Fruit fly (Drosophila melanogaster) whole organism, embryonic: ENCODE measurements around the gene bero.

Experiments used
- BEAF-32 ChIP-seq: fragments of 200-800 bp; sonication (Bioruptor generic); optimal IDR thresholded peaks from 3 replicates; lab custom pipeline; 2017; ENCODE audit warnings: missing biosample characterization, missing genetic modification characterization, mild to moderate bottlenecking, moderate library complexity, missing genetic modification reagents
- BtbVII ChIP-seq: fragments of 200-800 bp; sonication (Bioruptor generic); optimal IDR thresholded peaks from 3 replicates; lab custom pipeline; 2017; ENCODE audit warnings: missing biosample characterization, mild to moderate bottlenecking, missing genetic modification characterization
- C15 ChIP-seq: fragments of 200-800 bp; sonication (Bioruptor generic); IDR thresholded peaks from 3 replicates; pipeline ENCODE4 v1.3.6; 2022; ENCODE audit warnings: missing biosample characterization, missing genetic modification characterization
- CG10321 ChIP-seq: fragments of 200-800 bp; sonication (Bioruptor generic); IDR thresholded peaks from 2 replicates; pipeline ENCODE4 v1.3.6; 2022; ENCODE audit warnings: missing biosample characterization, missing genetic modification characterization
- CG11696 ChIP-seq: fragments of 200-800 bp; sonication (Bioruptor generic); IDR thresholded peaks from 2 replicates; pipeline ENCODE4 v1.3.6; 2022; ENCODE audit warnings: missing biosample characterization, missing genetic modification characterization
- CG12391 ChIP-seq: fragments of 200-800 bp; sonication (Bioruptor generic); optimal IDR thresholded peaks from 3 replicates; lab custom pipeline; 2018; ENCODE audit warnings: missing biosample characterization, mild to moderate bottlenecking, missing genetic modification characterization, moderate library complexity
- CG13287 ChIP-seq: fragments of 200-800 bp; sonication (Bioruptor generic); IDR thresholded peaks from 2 replicates; pipeline ENCODE4 v1.3.6; 2022; ENCODE audit warnings: missing biosample characterization, missing genetic modification characterization; ENCODE audit not compliant: partially characterized antibody
- CG15269 ChIP-seq: fragments of 200-800 bp; sonication (Bioruptor generic); optimal IDR thresholded peaks from 2 replicates; lab custom pipeline; 2018; ENCODE audit warnings: missing biosample characterization, mild to moderate bottlenecking, missing genetic modification characterization, moderate library complexity
- CG15514 ChIP-seq: fragments of 200-800 bp; sonication (Bioruptor generic); optimal IDR thresholded peaks from 3 replicates; lab custom pipeline; 2017; ENCODE audit warnings: missing biosample characterization, missing genetic modification characterization, mild to moderate bottlenecking, moderate library complexity, missing genetic modification reagents
- CG15601 ChIP-seq: fragments of 200-800 bp; sonication (Bioruptor generic); optimal IDR thresholded peaks from 3 replicates; lab custom pipeline; 2019; ENCODE audit warnings: missing biosample characterization, mild to moderate bottlenecking, missing genetic modification characterization, moderate library complexity
- CG2120 ChIP-seq: fragments of 200-800 bp; sonication (Bioruptor generic); optimal IDR thresholded peaks from 3 replicates; lab custom pipeline; 2016; ENCODE audit warnings: missing biosample characterization, missing genetic modification characterization
- CG2199 ChIP-seq: fragments of 200-800 bp; sonication (Bioruptor generic); IDR thresholded peaks from 3 replicates; pipeline ENCODE4 v1.3.6; 2022; ENCODE audit warnings: missing biosample characterization, missing genetic modification characterization
- CG2678 ChIP-seq: fragments of 200-800 bp; sonication (Bioruptor generic); optimal IDR thresholded peaks from 3 replicates; lab custom pipeline; 2019; ENCODE audit warnings: missing biosample characterization, mild to moderate bottlenecking, missing genetic modification characterization, moderate library complexity
- CG2889 ChIP-seq: fragments of 200-800 bp; sonication (Bioruptor generic); IDR thresholded peaks from 3 replicates; pipeline ENCODE4 v1.3.6; 2022; ENCODE audit warnings: missing biosample characterization, missing genetic modification characterization
- CG3163 ChIP-seq: fragments of 200-800 bp; sonication (Bioruptor generic); optimal IDR thresholded peaks from 3 replicates; lab custom pipeline; 2016; ENCODE audit warnings: missing biosample characterization, missing genetic modification characterization
- CG32532 ChIP-seq: fragments of 200-800 bp; sonication (Bioruptor generic); IDR thresholded peaks from 2 replicates; pipeline ENCODE4 v1.3.6; 2022; ENCODE audit warnings: missing biosample characterization, missing genetic modification characterization
- CG34224 ChIP-seq: fragments of 200-800 bp; sonication (Bioruptor generic); IDR thresholded peaks from 3 replicates; pipeline ENCODE4 v1.3.6; 2022; ENCODE audit warnings: missing biosample characterization, missing genetic modification characterization; ENCODE audit not compliant: partially characterized antibody
- CG34376 ChIP-seq: fragments of 200-800 bp; sonication (Bioruptor generic); optimal IDR thresholded peaks from 2 replicates; lab custom pipeline; 2018; ENCODE audit warnings: missing biosample characterization, mild to moderate bottlenecking, missing genetic modification characterization
- CG7839 ChIP-seq: fragments of 200-800 bp; sonication (Bioruptor generic); optimal IDR thresholded peaks from 3 replicates; lab custom pipeline; 2018; ENCODE audit warnings: missing biosample characterization, mild to moderate bottlenecking, missing genetic modification characterization, moderate library complexity
- CTCF ChIP-seq: fragments of 200-800 bp; sonication (Bioruptor generic); optimal IDR thresholded peaks from 2 replicates; lab custom pipeline; 2017; ENCODE audit warnings: missing biosample characterization, mild to moderate bottlenecking, missing genetic modification characterization, moderate library complexity
- D19A ChIP-seq: fragments of 200-800 bp; optimal IDR thresholded peaks from 3 replicates; lab custom pipeline; 2019; ENCODE audit warnings: missing biosample characterization, mild to moderate bottlenecking, missing genetic modification characterization, moderate library complexity
- Ets97D ChIP-seq: fragments of 200-800 bp; sonication (Bioruptor generic); optimal IDR thresholded peaks from 3 replicates; lab custom pipeline; 2016; ENCODE audit warnings: missing biosample characterization, missing genetic modification characterization
- HmgZ ChIP-seq: fragments of 200-800 bp; sonication (Bioruptor generic); optimal IDR thresholded peaks from 2 replicates; lab custom pipeline; 2018; ENCODE audit warnings: missing biosample characterization, mild to moderate bottlenecking, missing genetic modification characterization
- Hmr ChIP-seq: fragments of 200-800 bp; sonication (Bioruptor generic); optimal IDR thresholded peaks from 3 replicates; lab custom pipeline; 2017; ENCODE audit warnings: mild to moderate bottlenecking, missing biosample characterization, missing genetic modification reagents, missing genetic modification characterization
- Jarid2 ChIP-seq: fragments of 200-800 bp; sonication (Bioruptor generic); optimal IDR thresholded peaks from 3 replicates; lab custom pipeline; 2017; ENCODE audit warnings: mild to moderate bottlenecking, missing biosample characterization, missing genetic modification reagents, missing genetic modification characterization
- MBD-R2 ChIP-seq: fragments of 200-800 bp; sonication (Bioruptor generic); IDR thresholded peaks from 2 replicates; pipeline ENCODE4 v1.3.6; 2022; ENCODE audit warnings: missing biosample characterization, missing genetic modification characterization
- Mes4 ChIP-seq: fragments of 200-800 bp; sonication (Bioruptor generic); optimal IDR thresholded peaks from 2 replicates; lab custom pipeline; 2016; ENCODE audit warnings: missing biosample characterization, missing genetic modification characterization
- Nf-YC ChIP-seq: fragments of 200-800 bp; optimal IDR thresholded peaks from 3 replicates; lab custom pipeline; 2019; ENCODE audit warnings: missing biosample characterization, mild to moderate bottlenecking, missing genetic modification characterization, moderate library complexity
- Pdp1 ChIP-seq, 2 experiments: fragments of 200-800 bp; sonication (Bioruptor generic); optimal IDR thresholded peaks; 3 replicates each; lab custom pipeline; 2016; ENCODE audit warnings: missing biosample characterization in 2 of 2, missing genetic modification characterization in 2 of 2, mild to moderate bottlenecking in 1 of 2, moderate library complexity in 1 of 2
- Rfx ChIP-seq: fragments of 200-800 bp; sonication (Bioruptor generic); IDR thresholded peaks from 2 replicates; pipeline ENCODE4 v1.3.6; 2022; ENCODE audit warnings: missing biosample characterization, missing genetic modification characterization
- Trl ChIP-seq, 3 experiments: fragments of >200 bp in 2 of 3; fragments of 200-800 bp in 1 of 3; sonication (Bioruptor generic) in 1 of 3; optimal IDR thresholded peaks; 2 replicates in 1 of 3; 3 replicates in 2 of 3; lab custom pipeline; 2016 to 2017; ENCODE audit warnings: missing biosample characterization in 1 of 3, missing genetic modification characterization in 1 of 3
- Xrp1 ChIP-seq: fragments of 200-800 bp; sonication (Bioruptor generic); IDR thresholded peaks from 2 replicates; pipeline ENCODE4 v1.3.6; 2022; ENCODE audit warnings: missing biosample characterization, missing genetic modification characterization
- bigmax ChIP-seq: fragments of 200-800 bp; sonication (Bioruptor generic); optimal IDR thresholded peaks from 2 replicates; lab custom pipeline; 2018; ENCODE audit warnings: missing biosample characterization, mild to moderate bottlenecking, missing genetic modification characterization
- chinmo ChIP-seq: fragments of 200-800 bp; sonication (Bioruptor generic); IDR thresholded peaks from 4 replicates; pipeline ENCODE4 v1.3.6; 2022; ENCODE audit warnings: missing biosample characterization, missing genetic modification characterization; ENCODE audit not compliant: partially characterized antibody
- ci ChIP-seq: fragments of 200-800 bp; sonication (Bioruptor generic); IDR thresholded peaks from 3 replicates; pipeline ENCODE4 v1.3.6; 2022; ENCODE audit warnings: missing biosample characterization, missing genetic modification characterization
- dan ChIP-seq: fragments of 200-800 bp; sonication (Bioruptor generic); IDR thresholded peaks from 2 replicates; pipeline ENCODE4 v1.3.6; 2022; ENCODE audit warnings: missing biosample characterization, missing genetic modification characterization
- exex ChIP-seq: fragments of 200-800 bp; sonication (Bioruptor generic); optimal IDR thresholded peaks from 4 replicates; lab custom pipeline; 2018; ENCODE audit warnings: missing biosample characterization, mild to moderate bottlenecking, missing genetic modification characterization, moderate library complexity
- fd3F ChIP-seq: fragments of 200-800 bp; sonication (Bioruptor generic); optimal IDR thresholded peaks from 2 replicates; lab custom pipeline; 2018; ENCODE audit warnings: missing biosample characterization, mild to moderate bottlenecking, missing genetic modification characterization, moderate library complexity
- ftz-f1 ChIP-seq: fragments of 200-800 bp; sonication (Bioruptor generic); optimal IDR thresholded peaks from 2 replicates; lab custom pipeline; 2016; ENCODE audit warnings: missing biosample characterization, missing genetic modification characterization
- gcm2 ChIP-seq: fragments of 200-800 bp; sonication (Bioruptor generic); optimal IDR thresholded peaks from 2 replicates; lab custom pipeline; 2016; ENCODE audit warnings: missing biosample characterization, missing genetic modification characterization
- gfzf ChIP-seq: fragments of 200-800 bp; sonication (Bioruptor generic); optimal IDR thresholded peaks from 2 replicates; lab custom pipeline; 2016; ENCODE audit warnings: missing biosample characterization, mild to moderate bottlenecking, missing genetic modification characterization, moderate library complexity
- peb ChIP-seq: fragments of 200-800 bp; sonication (Bioruptor generic); IDR thresholded peaks from 2 replicates; pipeline ENCODE4 v1.3.6; 2022; ENCODE audit warnings: missing biosample characterization, missing genetic modification characterization
- phol ChIP-seq: fragments of 200-800 bp; sonication (Bioruptor generic); optimal IDR thresholded peaks from 3 replicates; lab custom pipeline; 2018; ENCODE audit warnings: missing biosample characterization, mild to moderate bottlenecking, missing genetic modification characterization, moderate library complexity
- pita ChIP-seq: fragments of 200-800 bp; sonication (Bioruptor generic); optimal IDR thresholded peaks from 2 replicates; lab custom pipeline; 2017; ENCODE audit warnings: missing biosample characterization, mild to moderate bottlenecking, missing genetic modification characterization
- pum ChIP-seq: fragments of 200-800 bp; sonication (Bioruptor generic); optimal IDR thresholded peaks from 2 replicates; lab custom pipeline; 2016; ENCODE audit warnings: missing biosample characterization, missing genetic modification characterization
- sens ChIP-seq: fragments of 200-800 bp; sonication (Bioruptor generic); peaks from one replicate; lab custom pipeline; 2016; ENCODE audit warnings: missing biosample characterization, missing genetic modification characterization
- shn ChIP-seq: fragments of 200-800 bp; sonication (Bioruptor generic); optimal IDR thresholded peaks from 3 replicates; lab custom pipeline; 2016; ENCODE audit warnings: missing biosample characterization, missing genetic modification characterization
- stwl ChIP-seq: fragments of 200-800 bp; sonication (Bioruptor generic); optimal IDR thresholded peaks from 3 replicates; lab custom pipeline; 2018; ENCODE audit warnings: missing biosample characterization, mild to moderate bottlenecking, missing genetic modification characterization, moderate library complexity
- sug ChIP-seq: fragments of 200-800 bp; optimal IDR thresholded peaks from 2 replicates; lab custom pipeline; 2019; ENCODE audit warnings: missing biosample characterization, mild to moderate bottlenecking, missing genetic modification characterization, moderate library complexity
- ttk ChIP-seq: fragments of 200-800 bp; sonication (Bioruptor generic); IDR thresholded peaks from 2 replicates; pipeline ENCODE4 v2.1.2; 2022; ENCODE audit warnings: missing biosample characterization, missing genetic modification characterization
- vvl ChIP-seq: fragments of 200-800 bp; sonication (Bioruptor generic); IDR thresholded peaks from 2 replicates; pipeline ENCODE4 v1.3.6; 2022; ENCODE audit warnings: missing biosample characterization, missing genetic modification characterization

bero gene

dm6 chr2L:20831060-20831459, 27.4 kb upstream of the bero start, which contains the start of gene CG31674 (continued):
- TF ChIP-seq CG15601 (tag; lab: Kevin White, UChicago) (peak; percentile 6), CG2678 (peak; percentile 31), D19A (peak; percentile 81), BtbVII (peak; percentile 11), CG15269 (tag; lab: Kevin White, UChicago) (peak; percentile 22), Xrp1 (GFP tag; lab: Robert Waterston, UW) (no peak), Pdp1 (GFP tag; optimal IDR thresholded peaks at IDR 0.05; lab: Kevin White, UChicago) (peak in 1 of 2 experiments; percentile 62), pum (GFP tag; lab: Kevin White, UChicago) (no peak), vvl (GFP tag; lab: Robert Waterston, UW) (peak; percentile 51), exex (tag; lab: Kevin White, UChicago) (peak; percentile 79), Mes4 (GFP tag; lab: Kevin White, UChicago) (no peak), CG34376 (GFP tag; lab: Kevin White, UChicago) (peak; percentile 61), CG32532 (GFP tag; lab: Robert Waterston, UW) (peak; percentile 23; the same call in 1 of the 2 replicates), chinmo (GFP tag; lab: Robert Waterston, UW) (peak; percentile 94; the same call in 2 of the 4 replicates), ci (no peak), bigmax (GFP tag; lab: Kevin White, UChicago) (peak; percentile 5), CG34224 (peak; percentile 32; the same call in 1 of the 3 replicates), ftz-f1 (no peak), CG2120 (GFP tag; lab: Kevin White, UChicago) (peak; percentile 0), HmgZ (tag; lab: Kevin White, UChicago) (peak; percentile 42), CG13287 (GFP tag; lab: Robert Waterston, UW) (peak; percentile 53; the same call in 1 of the 2 replicates), Jarid2 (GFP tag; lab: Kevin White, UChicago) (peak; percentile 51), Nf-YC (tag; lab: Kevin White, UChicago) (peak; percentile 31), sens (peak; percentile 28), MBD-R2 (GFP tag; lab: Robert Waterston, UW) (no peak), CG3163 (GFP tag; lab: Kevin White, UChicago) (peak; percentile 96), CG15514 (peak; percentile 11), CG7839 (tag; lab: Kevin White, UChicago) (peak; percentile 20), CG11696 (GFP tag; lab: Robert Waterston, UW) (peak; percentile 33; the same call in 1 of the 2 replicates), BEAF-32 (GFP tag; lab: Kevin White, UChicago) (no peak), Trl (optimal IDR thresholded peaks at IDR 0.05; lab: Kevin White, UChicago) (peak; percentile 47 to 81), Trl (GFP tag; optimal IDR thresholded peaks at IDR 0.05; lab: Kevin White, UChicago) (no peak), CG2199 (GFP tag; lab: Robert Waterston, UW) (peak; percentile 64; the same call in 1 of the 3 replicates)

dm6 chr2L:20835501-20835900, 23.0 kb upstream of the bero start, which contains the start of gene Oseg5:
Oseg5 (minus strand) TSS chr2L:20835840.
- TF ChIP-seq CG2199 (GFP tag; lab: Robert Waterston, UW) (0 out of 3 replicates have a peak, but pooled peaks have one; percentile 51), vvl (GFP tag; lab: Robert Waterston, UW) (0 out of 2 replicates have a peak, but pooled peaks have one; percentile 20), gfzf (GFP tag; lab: Kevin White, UChicago) (peak; percentile 47), Ets97D (peak; percentile 30), gcm2 (GFP tag; lab: Kevin White, UChicago) (no peak), fd3F (no peak), CG10321 (no peak), sug (tag; lab: Kevin White, UChicago) (peak; percentile 15), CG12391 (no peak), pita (GFP tag; lab: Kevin White, UChicago) (peak; percentile 54), Hmr (no peak), ttk (GFP tag; lab: Robert Waterston, UW) (no peak), CG2889 (GFP tag; lab: Robert Waterston, UW) (no peak), Rfx (GFP tag; lab: Robert Waterston, UW) (peak; percentile 96), shn (GFP tag; lab: Kevin White, UChicago) (no peak), phol (tag; lab: Kevin White, UChicago) (peak; percentile 67), CTCF (GFP tag; lab: Kevin White, UChicago) (peak; percentile 78), peb (GFP tag; lab: Robert Waterston, UW) (no peak), C15 (GFP tag; lab: Robert Waterston, UW) (no peak), dan (GFP tag; lab: Robert Waterston, UW) (no peak), stwl (tag; lab: Kevin White, UChicago) (peak; percentile 1)
